Worm (Caenorhabditis elegans) whole organism, L4 larva: ENCODE data around the gene C23F12.4.

Source experiments
- Y105C5A.15 ChIP-seq: fragments of 200-800 bp; sonication (Bioruptor generic); IDR thresholded peaks from 2 replicates; pipeline ENCODE4 v1.3.6; 2022; ENCODE audit warnings: missing genetic modification characterization, missing compliant biosample characterization
- ama-1 ChIP-seq: fragments of 150-350 bp; optimal IDR thresholded peaks from 2 replicates; lab custom pipeline; 2014; ENCODE audit warnings: inconsistent platforms, mixed read lengths
- lim-7 ChIP-seq: fragments of 200-800 bp; sonication (Bioruptor generic); IDR thresholded peaks from 2 replicates; pipeline ENCODE4 v1.3.6; 2022; ENCODE audit warnings: missing genetic modification characterization, missing compliant biosample characterization
- lsy-2 ChIP-seq, 2 experiments: fragments of 150-350 bp in 1 of 2; sonication (generic microtip) in 1 of 2; optimal IDR thresholded peaks; 2 replicates each; lab custom pipeline; 2014 to 2017; ENCODE audit warnings: missing biosample characterization in 2 of 2, missing genetic modification characterization in 2 of 2
- snpc-4 ChIP-seq: fragments of 150-350 bp; optimal IDR thresholded peaks from 2 replicates; lab custom pipeline; 2014; ENCODE audit warnings: missing biosample characterization, missing genetic modification characterization
- tag-97 ChIP-seq: fragments of 200-800 bp; sonication (Bioruptor generic); IDR thresholded peaks from 2 replicates; pipeline ENCODE4 v1.3.6; 2022; ENCODE audit warnings: missing genetic modification characterization, missing compliant biosample characterization

ce11 chrX:9369927-9370326 is 17.2 kb upstream of the C23F12.4 start:
- no peak for TF ChIP-seq Y105C5A.15 (GFP tag; lab: Robert Waterston, UW)
- TF ChIP-seq tag-97: no peak
- no peak for TF ChIP-seq lsy-2 (tag; optimal IDR thresholded peaks at IDR 0.05; lab: Kevin White, UChicago)
- TF ChIP-seq lim-7 (GFP tag; lab: Robert Waterston, UW): no peak
- TF ChIP-seq ama-1 (lab: Kevin White, UChicago): no peak
- TF ChIP-seq snpc-4 (tag; lab: Kevin White, UChicago): no peak
